Fruit fly (Drosophila melanogaster) whole organism, embryonic: ENCODE measurements around the gene Ocrl.

Source experiments
- BEAF-32 ChIP-seq: fragments of 200-800 bp; sonication (Bioruptor generic); optimal IDR thresholded peaks from 3 replicates; lab custom pipeline; 2017; ENCODE audit warnings: missing biosample characterization, missing genetic modification characterization, mild to moderate bottlenecking, moderate library complexity, missing genetic modification reagents
- C15 ChIP-seq: fragments of 200-800 bp; sonication (Bioruptor generic); IDR thresholded peaks from 3 replicates; pipeline ENCODE4 v1.3.6; 2022; ENCODE audit warnings: missing biosample characterization, missing genetic modification characterization
- CG13287 ChIP-seq: fragments of 200-800 bp; sonication (Bioruptor generic); IDR thresholded peaks from 2 replicates; pipeline ENCODE4 v1.3.6; 2022; ENCODE audit warnings: missing biosample characterization, missing genetic modification characterization; ENCODE audit not compliant: partially characterized antibody
- CG14667 ChIP-seq: fragments of 200-800 bp; sonication (Bioruptor generic); IDR thresholded peaks from 2 replicates; pipeline ENCODE4 v1.3.6; 2022; ENCODE audit warnings: missing biosample characterization, missing genetic modification characterization
- CG17912 ChIP-seq: fragments of 200-800 bp; sonication (Bioruptor generic); optimal IDR thresholded peaks from 2 replicates; lab custom pipeline; 2018; ENCODE audit warnings: missing biosample characterization, mild to moderate bottlenecking, missing genetic modification characterization
- CG30403 ChIP-seq: fragments of 200-800 bp; sonication (Bioruptor generic); optimal IDR thresholded peaks from 3 replicates; lab custom pipeline; 2016; ENCODE audit warnings: missing biosample characterization, missing genetic modification characterization
- CG34422 ChIP-seq: fragments of 200-800 bp; sonication (Bioruptor generic); IDR thresholded peaks from 3 replicates; pipeline ENCODE4 v1.3.6; 2022; ENCODE audit warnings: missing biosample characterization, missing genetic modification characterization
- CG3847 ChIP-seq: fragments of 200-800 bp; sonication (Bioruptor generic); IDR thresholded peaks from 2 replicates; pipeline ENCODE4 v1.3.6; 2022; ENCODE audit warnings: missing biosample characterization, missing genetic modification characterization
- CG4360 ChIP-seq: fragments of 200-800 bp; sonication (Bioruptor generic); IDR thresholded peaks from 2 replicates; pipeline ENCODE4 v1.3.6; 2022; ENCODE audit warnings: missing biosample characterization, missing genetic modification characterization
- CG43689 ChIP-seq: fragments of 200-800 bp; sonication (Bioruptor generic); IDR thresholded peaks from 2 replicates; pipeline ENCODE4 v1.3.6; 2022; ENCODE audit warnings: missing biosample characterization, missing genetic modification characterization
- CG6654 ChIP-seq: fragments of 200-800 bp; sonication (Bioruptor generic); optimal IDR thresholded peaks from 2 replicates; lab custom pipeline; 2017; ENCODE audit warnings: missing biosample characterization, mild to moderate bottlenecking, missing genetic modification characterization
- CG6791 ChIP-seq: fragments of 200-800 bp; sonication (Bioruptor generic); IDR thresholded peaks from 3 replicates; pipeline ENCODE4 v1.3.6; 2022; ENCODE audit warnings: missing biosample characterization, missing genetic modification characterization; ENCODE audit not compliant: partially characterized antibody
- CG6854 ChIP-seq: fragments of 200-800 bp; sonication (Bioruptor generic); optimal IDR thresholded peaks from 3 replicates; lab custom pipeline; 2017; ENCODE audit warnings: missing biosample characterization, mild to moderate bottlenecking, missing genetic modification characterization
- CG7745 ChIP-seq: fragments of 200-800 bp; sonication (Bioruptor generic); optimal IDR thresholded peaks from 2 replicates; lab custom pipeline; 2018; ENCODE audit warnings: missing biosample characterization, mild to moderate bottlenecking, missing genetic modification characterization, moderate library complexity
- CG9609 ChIP-seq: fragments of 200-800 bp; sonication (Bioruptor generic); optimal IDR thresholded peaks from 3 replicates; lab custom pipeline; 2016; ENCODE audit warnings: missing biosample characterization, missing genetic modification characterization
- CG9797 ChIP-seq: fragments of 200-800 bp; sonication (Bioruptor generic); optimal IDR thresholded peaks from 3 replicates; lab custom pipeline; 2018; ENCODE audit warnings: missing biosample characterization, mild to moderate bottlenecking, missing genetic modification characterization
- Dfd ChIP-seq, 2 experiments: fragments of >200 bp; optimal IDR thresholded peaks; 2 replicates each; lab custom pipeline; 2017; ENCODE audit warnings: missing biosample characterization in 2 of 2, missing genetic modification characterization in 2 of 2
- ERR ChIP-seq: fragments of 200-800 bp; sonication (Bioruptor generic); optimal IDR thresholded peaks from 2 replicates; lab custom pipeline; 2016; ENCODE audit warnings: missing biosample characterization, missing genetic modification characterization
- Ets97D ChIP-seq: fragments of 200-800 bp; sonication (Bioruptor generic); optimal IDR thresholded peaks from 3 replicates; lab custom pipeline; 2016; ENCODE audit warnings: missing biosample characterization, missing genetic modification characterization
- Fer1 ChIP-seq: fragments of 200-800 bp; sonication (Bioruptor generic); optimal IDR thresholded peaks from 2 replicates; lab custom pipeline; 2017; ENCODE audit warnings: missing biosample characterization, mild to moderate bottlenecking, missing genetic modification characterization
- HLH4C ChIP-seq: fragments of 200-800 bp; sonication (Bioruptor generic); IDR thresholded peaks from 3 replicates; pipeline ENCODE4 v1.3.6; 2022; ENCODE audit warnings: missing biosample characterization, missing genetic modification characterization; ENCODE audit not compliant: partially characterized antibody
- Lhr ChIP-seq: fragments of 200-800 bp; sonication (Bioruptor generic); optimal IDR thresholded peaks from 3 replicates; lab custom pipeline; 2017; ENCODE audit warnings: mild to moderate bottlenecking, missing biosample characterization, missing genetic modification reagents, missing genetic modification characterization
- Mad ChIP-seq: fragments of 200-800 bp; sonication (Bioruptor generic); optimal IDR thresholded peaks from 2 replicates; lab custom pipeline; 2016; ENCODE audit warnings: missing biosample characterization, missing genetic modification characterization
- NC2β ChIP-seq: fragments of 200-800 bp; sonication (Bioruptor generic); optimal IDR thresholded peaks from 2 replicates; lab custom pipeline; 2016; ENCODE audit warnings: missing biosample characterization, missing genetic modification characterization
- Six4 ChIP-seq: fragments of 200-800 bp; sonication (Bioruptor generic); optimal IDR thresholded peaks from 2 replicates; lab custom pipeline; 2016; ENCODE audit warnings: missing biosample characterization, missing genetic modification characterization
- al ChIP-seq: fragments of 200-800 bp; sonication (Bioruptor generic); IDR thresholded peaks from 2 replicates; pipeline ENCODE4 v1.3.6; 2022; ENCODE audit warnings: missing biosample characterization, missing genetic modification characterization
- aop ChIP-seq: fragments of 200-800 bp; sonication (Bioruptor generic); IDR thresholded peaks from 2 replicates; pipeline ENCODE4 v1.3.6; 2022; ENCODE audit warnings: missing biosample characterization, missing genetic modification characterization
- ash1 ChIP-seq: fragments of 200-800 bp; sonication (Bioruptor generic); optimal IDR thresholded peaks from 2 replicates; lab custom pipeline; 2018; ENCODE audit warnings: missing biosample characterization, mild to moderate bottlenecking, missing genetic modification characterization
- az2 ChIP-seq: fragments of 200-800 bp; sonication (Bioruptor generic); optimal IDR thresholded peaks from 3 replicates; lab custom pipeline; 2016; ENCODE audit warnings: missing biosample characterization, missing genetic modification characterization
- bbx ChIP-seq: fragments of 200-800 bp; sonication (Bioruptor generic); IDR thresholded peaks from 2 replicates; pipeline ENCODE4 v1.3.6; 2022; ENCODE audit warnings: missing biosample characterization, missing genetic modification characterization; ENCODE audit not compliant: partially characterized antibody
- chn ChIP-seq: fragments of 200-800 bp; sonication (Bioruptor generic); optimal IDR thresholded peaks from 2 replicates; lab custom pipeline; 2016; ENCODE audit warnings: missing biosample characterization, missing genetic modification characterization
- dati ChIP-seq: fragments of 200-800 bp; sonication (Bioruptor generic); IDR thresholded peaks from 2 replicates; pipeline ENCODE4 v1.3.6; 2022; ENCODE audit warnings: missing biosample characterization, missing genetic modification characterization
- en ChIP-seq: fragments of 200-800 bp; sonication (Bioruptor generic); optimal IDR thresholded peaks from 2 replicates; lab custom pipeline; 2016; ENCODE audit warnings: missing biosample characterization, missing genetic modification characterization
- ftz-f1 ChIP-seq: fragments of 200-800 bp; sonication (Bioruptor generic); optimal IDR thresholded peaks from 2 replicates; lab custom pipeline; 2016; ENCODE audit warnings: missing biosample characterization, missing genetic modification characterization
- grn ChIP-seq: fragments of 200-800 bp; sonication (Bioruptor generic); optimal IDR thresholded peaks from 3 replicates; lab custom pipeline; 2017; ENCODE audit warnings: missing biosample characterization, missing genetic modification characterization
- gro ChIP-seq: fragments of 200-800 bp; sonication (Bioruptor generic); optimal IDR thresholded peaks from 2 replicates; lab custom pipeline; 2016; ENCODE audit warnings: missing biosample characterization, missing genetic modification characterization
- jumu ChIP-seq: fragments of 200-800 bp; sonication (Bioruptor generic); optimal IDR thresholded peaks from 3 replicates; lab custom pipeline; 2016; ENCODE audit warnings: missing biosample characterization, missing genetic modification characterization
- kay ChIP-seq: fragments of 200-800 bp; sonication (Bioruptor generic); optimal IDR thresholded peaks from 2 replicates; lab custom pipeline; 2016; ENCODE audit warnings: missing biosample characterization, missing genetic modification characterization
- pho ChIP-seq: fragments of 200-800 bp; sonication (Bioruptor generic); optimal IDR thresholded peaks from 2 replicates; lab custom pipeline; 2016; ENCODE audit warnings: missing biosample characterization, missing genetic modification characterization
- phol ChIP-seq: fragments of 200-800 bp; sonication (Bioruptor generic); optimal IDR thresholded peaks from 3 replicates; lab custom pipeline; 2018; ENCODE audit warnings: missing biosample characterization, mild to moderate bottlenecking, missing genetic modification characterization, moderate library complexity
- pita ChIP-seq: fragments of 200-800 bp; sonication (Bioruptor generic); optimal IDR thresholded peaks from 2 replicates; lab custom pipeline; 2017; ENCODE audit warnings: missing biosample characterization, mild to moderate bottlenecking, missing genetic modification characterization
- so ChIP-seq: fragments of 200-800 bp; sonication (Bioruptor generic); IDR thresholded peaks from 3 replicates; pipeline ENCODE4 v1.3.6; 2022; ENCODE audit warnings: missing biosample characterization, missing genetic modification characterization
- sqz ChIP-seq: fragments of 200-800 bp; sonication (Bioruptor generic); optimal IDR thresholded peaks from 3 replicates; lab custom pipeline; 2018; ENCODE audit warnings: missing biosample characterization, mild to moderate bottlenecking, missing genetic modification characterization
- tll ChIP-seq, 2 experiments: fragments of 200-800 bp in 1 of 2; fragments of >200 bp in 1 of 2; sonication (Bioruptor generic) in 1 of 2; optimal IDR thresholded peaks; 2 replicates each; lab custom pipeline; 2017 to 2019; ENCODE audit warnings: missing biosample characterization in 2 of 2, missing genetic modification characterization in 2 of 2, mild to moderate bottlenecking in 1 of 2, moderate library complexity in 1 of 2
- trem ChIP-seq: fragments of 200-800 bp; optimal IDR thresholded peaks from 3 replicates; lab custom pipeline; 2019; ENCODE audit warnings: missing biosample characterization, mild to moderate bottlenecking, missing genetic modification characterization, moderate library complexity
- tx ChIP-seq: fragments of 200-800 bp; sonication (Bioruptor generic); optimal IDR thresholded peaks from 2 replicates; lab custom pipeline; 2016; ENCODE audit warnings: missing biosample characterization, missing genetic modification characterization
- unpg ChIP-seq: fragments of 200-800 bp; sonication (Bioruptor generic); optimal IDR thresholded peaks from 3 replicates; lab custom pipeline; 2018; ENCODE audit warnings: missing biosample characterization, mild to moderate bottlenecking, missing genetic modification characterization, moderate library complexity
- vvl ChIP-seq: fragments of 200-800 bp; sonication (Bioruptor generic); IDR thresholded peaks from 2 replicates; pipeline ENCODE4 v1.3.6; 2022; ENCODE audit warnings: missing biosample characterization, missing genetic modification characterization
- wor ChIP-seq: fragments of 200-800 bp; sonication (Bioruptor generic); IDR thresholded peaks from 2 replicates; pipeline ENCODE4 v1.3.6; 2022; ENCODE audit warnings: missing biosample characterization, missing genetic modification characterization
- yki ChIP-seq: fragments of >200 bp; optimal IDR thresholded peaks from 3 replicates; lab custom pipeline; 2018

The Ocrl gene

dm6 chrX:1922765-1923501 lies at the start of gene Ocrl, which contains the start of gene eIF2Bepsilon (continued):
- TF ChIP-seq tll (GFP tag; optimal IDR thresholded peaks at IDR 0.05; lab: Kevin White, UChicago) (no peak), Fer1 (GFP tag; lab: Kevin White, UChicago) (peak; percentile 53), NC2β (GFP tag; lab: Kevin White, UChicago) (no peak), gro (GFP tag; lab: Kevin White, UChicago) (peak; percentile 42), CG34422 (GFP tag; lab: Robert Waterston, UW) (peak; percentile 48; the same call in 1 of the 3 replicates), Six4 (GFP tag; lab: Kevin White, UChicago) (no peak), CG3847 (peak; percentile 67), pho (no peak), phol (tag; lab: Kevin White, UChicago) (peak; percentile 49), C15 (no peak), Lhr (GFP tag; lab: Kevin White, UChicago) (peak; percentile 83), wor (no peak), en (no peak), CG43689 (GFP tag; lab: Robert Waterston, UW) (no peak), ERR (GFP tag; lab: Kevin White, UChicago) (peak; percentile 30), dati (GFP tag; lab: Robert Waterston, UW) (no peak), kay (peak; percentile 27), CG6791 (GFP tag; lab: Robert Waterston, UW) (no peak), CG13287 (peak; percentile 44; the same call in 1 of the 2 replicates), chn (GFP tag; lab: Kevin White, UChicago) (no peak), tx (no peak), unpg (GFP tag; lab: Kevin White, UChicago) (no peak), ftz-f1 (peak; percentile 81), CG17912 (GFP tag; lab: Kevin White, UChicago) (no peak), CG4360 (GFP tag; lab: Robert Waterston, UW) (peak; percentile 93), Ets97D (GFP tag; lab: Kevin White, UChicago) (peak; percentile 49), yki (lab: Kevin White, UChicago) (no peak), BEAF-32 (GFP tag; lab: Kevin White, UChicago) (peak; percentile 59), CG14667 (GFP tag; lab: Robert Waterston, UW) (no peak), az2 (GFP tag; lab: Kevin White, UChicago) (no peak), CG6854 (GFP tag; lab: Kevin White, UChicago) (no peak), al (GFP tag; lab: Robert Waterston, UW) (no peak), so (GFP tag; lab: Robert Waterston, UW) (no peak), Dfd (GFP tag; optimal IDR thresholded peaks at IDR 0.05; lab: Kevin White, UChicago) (no peak), ash1 (GFP tag; lab: Kevin White, UChicago) (no peak), Mad (GFP tag; lab: Kevin White, UChicago) (peak; percentile 4), CG6654 (GFP tag; lab: Kevin White, UChicago) (no peak), trem (tag; lab: Kevin White, UChicago) (peak; percentile 54), CG9797 (GFP tag; lab: Kevin White, UChicago) (peak; percentile 97), CG9609 (GFP tag; lab: Kevin White, UChicago) (peak; percentile 11), jumu (no peak), pita (peak; percentile 73), vvl (GFP tag; lab: Robert Waterston, UW) (peak; percentile 39; the same call in 1 of the 2 replicates), CG7745 (tag; lab: Kevin White, UChicago) (no peak), bbx (GFP tag; lab: Robert Waterston, UW) (peak; percentile 41; the same call in 1 of the 2 replicates), aop (GFP tag; lab: Robert Waterston, UW) (no peak), grn (GFP tag; lab: Kevin White, UChicago) (no peak), HLH4C (GFP tag; lab: Robert Waterston, UW) (0 out of 3 replicates have a peak, but pooled peaks have one; percentile 28), CG30403 (GFP tag; lab: Kevin White, UChicago) (peak; percentile 4), sqz (GFP tag; lab: Kevin White, UChicago) (no peak)
